Worm (Caenorhabditis elegans): Measurements from ENCODE around the gene F58G1.2.

- no peak for TF ChIP-seq ztf-23 (GFP tag; IDR thresholded peaks at IDR 0.05)
- no peak for TF ChIP-seq ztf-29 (GFP tag; IDR thresholded peaks at IDR 0.05)
These were observed 17.8 kb downstream of the F58G1.2 start, which contains the start of gene clec-65 for ce11 chrII:12901025-12901424.

Data from whole organism, midembryonic.